Worm (Caenorhabditis elegans) whole organism, L1 larva: ENCODE results near the gene agxt-1.

Source experiments
- dpl-1 ChIP-seq, 3 experiments: fragments of 150-350 bp in 2 of 3; sonication (generic microtip) in 1 of 3; optimal IDR thresholded peaks; 2 replicates each; lab custom pipeline; 2014 to 2017; ENCODE audit warnings: missing biosample characterization in 3 of 3, missing genetic modification characterization in 3 of 3, missing genetic modification reagents in 3 of 3
- efl-1 ChIP-seq, 4 experiments: fragments of 150-350 bp; optimal IDR thresholded peaks in 3 of 4; peaks in 1 of 4; 1 replicate in 1 of 4; 2 replicates in 3 of 4; lab custom pipeline; 2014; ENCODE audit warnings: missing biosample characterization in 2 of 4, missing genetic modification characterization in 2 of 4, missing genetic modification reagents in 2 of 4
- mdl-1 ChIP-seq, 2 experiments: fragments of 150-350 bp; optimal IDR thresholded peaks; 2 replicates each; lab custom pipeline; 2014 to 2017; ENCODE audit warnings: missing biosample characterization in 2 of 2, missing genetic modification characterization in 2 of 2, inconsistent platforms in 1 of 2
- nhr-47 ChIP-seq: sonication (generic microtip); optimal IDR thresholded peaks from 2 replicates; lab custom pipeline; 2016; ENCODE audit warnings: mild to moderate bottlenecking, missing genetic modification characterization, moderate library complexity, missing compliant biosample characterization
- nhr-77 ChIP-seq: fragments of 150-350 bp; optimal IDR thresholded peaks from 2 replicates; lab custom pipeline; 2014; ENCODE audit warnings: missing biosample characterization, missing genetic modification characterization
- skn-1 ChIP-seq: fragments of 150-350 bp; optimal IDR thresholded peaks from 2 replicates; lab custom pipeline; 2014; ENCODE audit warnings: missing biosample characterization, missing genetic modification characterization
- ztf-4 ChIP-seq: fragments of 150-350 bp; optimal IDR thresholded peaks from 2 replicates; lab custom pipeline; 2014; ENCODE audit warnings: missing biosample characterization, missing genetic modification characterization

DNA sequence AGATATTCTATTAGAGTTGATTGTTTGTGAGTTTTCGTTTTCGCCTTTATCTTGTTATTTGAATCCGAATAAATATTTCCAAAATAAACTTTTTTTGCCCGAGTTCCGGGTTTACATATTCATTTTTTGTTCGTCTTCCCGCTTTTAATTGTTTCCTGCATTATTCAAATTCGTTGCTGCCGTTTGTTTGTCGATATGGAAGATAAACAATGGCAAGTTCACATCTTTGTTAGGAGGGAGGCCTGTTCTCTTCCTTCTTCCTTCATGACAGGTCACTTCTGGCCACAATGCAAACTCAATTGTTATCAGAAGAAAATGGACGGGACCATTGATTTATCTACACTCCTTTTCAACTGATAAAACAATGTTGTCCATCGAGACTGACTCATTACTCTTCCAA lies 44.2 kb downstream of the agxt-1 start:
- TF ChIP-seq skn-1 (tag; lab: Kevin White, UChicago): no peak
- no peak for TF ChIP-seq nhr-77 (tag; lab: Kevin White, UChicago)
- no peak for TF ChIP-seq mdl-1 (tag; optimal IDR thresholded peaks at IDR 0.05; lab: Kevin White, UChicago)
- no peak for TF ChIP-seq efl-1 (optimal IDR thresholded peaks at IDR 0.05; lab: Kevin White, UChicago)
- no peak for TF ChIP-seq efl-1 (GFP tag; optimal IDR thresholded peaks at IDR 0.05 in 1 of 2; lab: Kevin White, UChicago)
- no peak for TF ChIP-seq ztf-4
- TF ChIP-seq nhr-47 (tag; lab: Kevin White, UChicago): no peak
- TF ChIP-seq dpl-1 (GFP tag; optimal IDR thresholded peaks at IDR 0.05; lab: Kevin White, UChicago): no peak
